Worm (Caenorhabditis elegans) whole organism, L4 larva: ENCODE data around the gene nfu-1.
A peak's percentile ranks its signal among the peaks of the same experiment; 100 is the strongest.

ENCODE experiments used
- F10B5.3 ChIP-seq: sonication (generic microtip); optimal IDR thresholded peaks from 2 replicates; lab custom pipeline; 2016; ENCODE audit warnings: mild to moderate bottlenecking, missing genetic modification characterization, missing compliant biosample characterization
- F26F4.8 ChIP-seq: fragments of 200-800 bp; sonication (Bioruptor generic); conservative IDR thresholded peaks from 2 replicates; pipeline ENCODE4 v1.3.6; 2022; ENCODE audit warnings: missing genetic modification characterization, missing compliant biosample characterization
- F49E8.2 ChIP-seq: sonication (generic microtip); optimal IDR thresholded peaks from 2 replicates; lab custom pipeline; 2016; ENCODE audit warnings: missing compliant biosample characterization, mild to moderate bottlenecking, missing genetic modification characterization, borderline replicate concordance
- T20F7.1 ChIP-seq: fragments of 200-800 bp; sonication (Bioruptor generic); optimal IDR thresholded peaks from 2 replicates; lab custom pipeline; 2018; ENCODE audit warnings: mild to moderate bottlenecking, missing genetic modification characterization, missing compliant biosample characterization
- T26A8.4 ChIP-seq: fragments of 200-800 bp; sonication (Bioruptor generic); IDR thresholded peaks from 2 replicates; pipeline ENCODE4 v1.3.6; 2022; ENCODE audit warnings: missing genetic modification characterization, missing compliant biosample characterization
- Y48G9A.11 ChIP-seq: fragments of 200-800 bp; sonication (Bioruptor generic); IDR thresholded peaks from 2 replicates; pipeline ENCODE4 v1.3.6; 2022; ENCODE audit warnings: missing genetic modification reagents, missing genetic modification characterization, missing compliant biosample characterization
- Y5F2A.4 ChIP-seq: fragments of 200-800 bp; sonication (Bioruptor generic); optimal IDR thresholded peaks from 2 replicates; lab custom pipeline; 2018; ENCODE audit warnings: mild to moderate bottlenecking, missing genetic modification characterization, missing compliant biosample characterization
- Y75B8A.6 ChIP-seq: fragments of 200-800 bp; sonication (Bioruptor generic); IDR thresholded peaks from 2 replicates; pipeline ENCODE4 v1.3.6; 2022; ENCODE audit warnings: missing genetic modification reagents, missing genetic modification characterization, missing compliant biosample characterization
- ama-1 ChIP-seq: fragments of 150-350 bp; optimal IDR thresholded peaks from 2 replicates; lab custom pipeline; 2014; ENCODE audit warnings: inconsistent platforms, mixed read lengths
- arid-1 ChIP-seq: fragments of 200-800 bp; sonication (Bioruptor generic); conservative IDR thresholded peaks from 2 replicates; pipeline ENCODE4 v1.3.6; 2022; ENCODE audit warnings: missing genetic modification reagents, missing genetic modification characterization, missing compliant biosample characterization
- ceh-32 ChIP-seq: sonication (generic microtip); optimal IDR thresholded peaks from 2 replicates; lab custom pipeline; 2016; ENCODE audit warnings: mild to moderate bottlenecking, missing genetic modification characterization, missing compliant biosample characterization; ENCODE audit not compliant: poor library complexity
- cey-2 ChIP-seq: sonication (generic microtip); optimal IDR thresholded peaks from 3 replicates; lab custom pipeline; 2017; ENCODE audit warnings: missing genetic modification characterization, mild to moderate bottlenecking, missing compliant biosample characterization, antibody characterized with exemption, borderline replicate concordance; ENCODE audit not compliant: insufficient read depth
- daf-12 ChIP-seq: fragments of 150-350 bp; optimal IDR thresholded peaks from 2 replicates; lab custom pipeline; 2014; ENCODE audit warnings: missing biosample characterization, missing genetic modification reagents, missing genetic modification characterization
- daf-16 ChIP-seq, 3 experiments: sonication (generic microtip); optimal IDR thresholded peaks; 2 replicates each; lab custom pipeline; 2016 to 2017; ENCODE audit warnings: missing genetic modification characterization in 3 of 3, missing genetic modification reagents in 3 of 3, mild to moderate bottlenecking in 2 of 3, missing compliant biosample characterization in 2 of 3, missing biosample characterization in 1 of 3, moderate library complexity in 1 of 3
- daf-19 ChIP-seq: fragments of 200-800 bp; sonication (Bioruptor generic); conservative IDR thresholded peaks from 2 replicates; pipeline ENCODE4 v1.3.6; 2022; ENCODE audit warnings: missing genetic modification characterization, missing compliant biosample characterization
- dmd-6 ChIP-seq: fragments of 200-800 bp; sonication (Bioruptor generic); IDR thresholded peaks from 2 replicates; pipeline ENCODE4 v1.3.6; 2022; ENCODE audit warnings: missing genetic modification reagents, missing genetic modification characterization, missing compliant biosample characterization
- dpl-1 ChIP-seq: fragments of 150-350 bp; optimal IDR thresholded peaks from 2 replicates; lab custom pipeline; 2014; ENCODE audit warnings: missing biosample characterization, missing genetic modification reagents, missing genetic modification characterization
- dve-1 ChIP-seq: sonication (generic microtip); optimal IDR thresholded peaks from 2 replicates; lab custom pipeline; 2017; ENCODE audit warnings: antibody characterized with exemption, mild to moderate bottlenecking, missing genetic modification characterization, missing compliant biosample characterization; ENCODE audit not compliant: insufficient read depth
- egl-43 ChIP-seq: fragments of 200-800 bp; sonication (Bioruptor generic); IDR thresholded peaks from 2 replicates; pipeline ENCODE4 v1.3.6; 2022; ENCODE audit warnings: missing genetic modification reagents, missing genetic modification characterization, missing compliant biosample characterization
- fkh-10 ChIP-seq: fragments of 150-350 bp; optimal IDR thresholded peaks from 2 replicates; lab custom pipeline; 2014; ENCODE audit warnings: missing biosample characterization, missing genetic modification reagents, missing genetic modification characterization
- hlh-11 ChIP-seq: fragments of 200-800 bp; sonication (Bioruptor generic); optimal IDR thresholded peaks from 2 replicates; lab custom pipeline; 2018; ENCODE audit warnings: mild to moderate bottlenecking, missing genetic modification characterization, missing compliant biosample characterization
- hlh-30 ChIP-seq: sonication (generic microtip); optimal IDR thresholded peaks from 2 replicates; lab custom pipeline; 2017; ENCODE audit warnings: antibody characterized with exemption, mild to moderate bottlenecking, missing genetic modification characterization, missing compliant biosample characterization; ENCODE audit not compliant: insufficient read depth
- hmg-1.1 ChIP-seq: fragments of 200-800 bp; sonication (Bioruptor generic); IDR thresholded peaks from 2 replicates; pipeline ENCODE4 v1.3.6; 2022; ENCODE audit warnings: missing genetic modification reagents, missing genetic modification characterization, missing compliant biosample characterization
- jun-1 ChIP-seq: fragments of 150-350 bp; optimal IDR thresholded peaks from 2 replicates; lab custom pipeline; 2014; ENCODE audit warnings: missing biosample characterization, missing genetic modification reagents, missing genetic modification characterization
- lin-1 ChIP-seq: fragments of 200-800 bp; sonication (Bioruptor generic); IDR thresholded peaks from 2 replicates; pipeline ENCODE4 v1.3.6; 2022; ENCODE audit warnings: missing genetic modification reagents, missing genetic modification characterization, missing compliant biosample characterization
- lin-38 ChIP-seq: fragments of 200-800 bp; sonication (Bioruptor generic); IDR thresholded peaks from 2 replicates; pipeline ENCODE4 v1.3.6; 2022; ENCODE audit warnings: missing genetic modification reagents, missing genetic modification characterization, missing compliant biosample characterization
- lin-39 ChIP-seq: fragments of 150-350 bp; optimal IDR thresholded peaks from 2 replicates; lab custom pipeline; 2014; ENCODE audit warnings: missing biosample characterization, missing genetic modification reagents, missing genetic modification characterization
- lir-3 ChIP-seq: sonication (generic microtip); optimal IDR thresholded peaks from 2 replicates; lab custom pipeline; 2016; ENCODE audit warnings: mild to moderate bottlenecking, missing genetic modification characterization, missing compliant biosample characterization
- lsy-2 ChIP-seq, 2 experiments: fragments of 150-350 bp in 1 of 2; sonication (generic microtip) in 1 of 2; optimal IDR thresholded peaks; 2 replicates each; lab custom pipeline; 2014 to 2017; ENCODE audit warnings: missing biosample characterization in 2 of 2, missing genetic modification characterization in 2 of 2
- madf-9 ChIP-seq: fragments of 200-800 bp; sonication (Bioruptor generic); conservative IDR thresholded peaks from 2 replicates; pipeline ENCODE4 v1.3.6; 2022; ENCODE audit warnings: missing genetic modification reagents, missing genetic modification characterization, missing compliant biosample characterization
- mep-1 ChIP-seq: fragments of 150-350 bp; sonication (generic microtip); optimal IDR thresholded peaks from 3 replicates; lab custom pipeline; 2014; ENCODE audit warnings: missing biosample characterization, missing genetic modification characterization
- mes-2 ChIP-seq: sonication (generic microtip); optimal IDR thresholded peaks from 2 replicates; lab custom pipeline; 2016; ENCODE audit warnings: missing genotype, mild to moderate bottlenecking, missing genetic modification characterization, missing compliant biosample characterization; ENCODE audit not compliant: poor library complexity, severe bottlenecking
- mxl-3 ChIP-seq: fragments of 200-800 bp; sonication (Bioruptor generic); optimal IDR thresholded peaks from 2 replicates; lab custom pipeline; 2018; ENCODE audit warnings: mild to moderate bottlenecking, missing genetic modification characterization, missing compliant biosample characterization
- nhr-102 ChIP-seq: sonication (generic microtip); optimal IDR thresholded peaks from 2 replicates; lab custom pipeline; 2016; ENCODE audit warnings: mild to moderate bottlenecking, missing genetic modification characterization, moderate library complexity, missing compliant biosample characterization
- nhr-237 ChIP-seq: sonication (generic microtip); optimal IDR thresholded peaks from 2 replicates; lab custom pipeline; 2017; ENCODE audit warnings: missing biosample characterization, missing genetic modification characterization
- nhr-41 ChIP-seq: fragments of 200-800 bp; sonication (Bioruptor generic); IDR thresholded peaks from 2 replicates; pipeline ENCODE4 v1.3.6; 2022; ENCODE audit warnings: missing genetic modification reagents, missing genetic modification characterization, missing compliant biosample characterization
- nhr-77 ChIP-seq: fragments of 150-350 bp; optimal IDR thresholded peaks from 2 replicates; lab custom pipeline; 2014; ENCODE audit warnings: missing biosample characterization, missing genetic modification characterization
- rbr-2 ChIP-seq: sonication (generic microtip); optimal IDR thresholded peaks from 2 replicates; lab custom pipeline; 2016; ENCODE audit warnings: missing genotype, missing genetic modification characterization, missing compliant biosample characterization
- sdz-12 ChIP-seq: fragments of 200-800 bp; sonication (Bioruptor generic); optimal IDR thresholded peaks from 2 replicates; lab custom pipeline; 2018; ENCODE audit warnings: mild to moderate bottlenecking, missing genetic modification characterization, missing compliant biosample characterization
- skn-1 ChIP-seq: fragments of 150-350 bp; optimal IDR thresholded peaks from 2 replicates; lab custom pipeline; 2014; ENCODE audit warnings: missing biosample characterization, missing genetic modification characterization
- spr-3 ChIP-seq: fragments of 200-800 bp; sonication (Bioruptor generic); optimal IDR thresholded peaks from 2 replicates; lab custom pipeline; 2018; ENCODE audit warnings: mild to moderate bottlenecking, missing genetic modification characterization, missing compliant biosample characterization
- tag-97 ChIP-seq: fragments of 200-800 bp; sonication (Bioruptor generic); IDR thresholded peaks from 2 replicates; pipeline ENCODE4 v1.3.6; 2022; ENCODE audit warnings: missing genetic modification characterization, missing compliant biosample characterization
- unc-130 ChIP-seq: sonication (generic microtip); optimal IDR thresholded peaks from 2 replicates; lab custom pipeline; 2016; ENCODE audit warnings: missing genetic modification reagents, missing genetic modification characterization, missing compliant biosample characterization
- zip-11 ChIP-seq: fragments of 200-800 bp; sonication (Bioruptor generic); IDR thresholded peaks from 2 replicates; pipeline ENCODE4 v1.3.6; 2022; ENCODE audit warnings: missing genetic modification characterization, missing compliant biosample characterization
- ztf-7 ChIP-seq: fragments of 150-350 bp; optimal IDR thresholded peaks from 2 replicates; lab custom pipeline; 2014; ENCODE audit warnings: missing biosample characterization, missing genetic modification characterization

nfu-1 gene

DNA sequence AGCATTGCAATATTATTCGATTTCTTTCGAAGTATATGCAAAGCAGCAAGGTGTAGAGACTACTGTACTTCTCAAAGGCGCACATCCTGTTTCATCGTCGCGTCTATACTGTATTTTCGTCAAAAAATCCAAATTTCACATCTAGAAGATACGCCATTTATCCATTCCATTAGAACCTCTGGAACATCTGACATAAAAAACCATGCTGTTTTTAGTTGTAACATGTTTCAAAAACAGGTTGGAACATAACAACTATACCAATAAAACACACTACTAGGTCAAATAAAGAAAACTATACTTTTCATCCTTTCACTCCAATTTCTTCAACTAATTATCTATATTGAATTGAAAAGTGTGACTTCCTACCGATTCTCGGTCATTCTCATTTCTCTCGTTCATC lies 26.9 kb upstream of the nfu-1 start, which contains the start of gene ugt-59:
Gene ugt-59 (plus strand): TSS at position 301 of the 400 bp plus-strand sequence.
- no peak for TF ChIP-seq cey-2 (tag; lab: Kevin White, UChicago)
- TF ChIP-seq arid-1 = no peak
- TF ChIP-seq tag-97 = no peak
- no peak for TF ChIP-seq skn-1 (tag; lab: Kevin White, UChicago)
- no peak for TF ChIP-seq fkh-10 (GFP tag; lab: Kevin White, UChicago)
- TF ChIP-seq F26F4.8 (GFP tag; lab: Robert Waterston, UW) = no peak
- TF ChIP-seq daf-19 (GFP tag; lab: Robert Waterston, UW) = no peak
- no peak for TF ChIP-seq madf-9
- TF ChIP-seq lin-39 = no peak
- TF ChIP-seq spr-3 (GFP tag; lab: Kevin White, UChicago) = no peak
- no peak for TF ChIP-seq daf-12 (tag; lab: Kevin White, UChicago)

ce11 chrIV:10366018-10366417 lies 21.2 kb upstream of the nfu-1 start, which contains the start of gene sir-2.1:
sir-2.1 (minus strand) TSS chrIV:10366229.
- TF ChIP-seq unc-130 (GFP tag; lab: Kevin White, UChicago) (peak; percentile 30), dpl-1 (peak; percentile 52), T26A8.4 (peak; percentile 26; the same call in 1 of the 2 replicates), nhr-102 (tag; lab: Kevin White, UChicago) (peak; percentile 23), dve-1 (peak; percentile 58), hmg-1.1 (GFP tag; lab: Robert Waterston, UW) (peak; percentile 57; the same call in 1 of the 2 replicates), lsy-2 (tag; optimal IDR thresholded peaks at IDR 0.05; lab: Kevin White, UChicago) (peak in 1 of 2 experiments; percentile 69), mes-2 (peak; percentile 71), T20F7.1 (GFP tag; lab: Kevin White, UChicago) (peak; percentile 65), rbr-2 (tag; lab: Kevin White, UChicago) (peak; percentile 58), egl-43 (GFP tag; lab: Robert Waterston, UW) (no peak), F10B5.3 (tag; lab: Kevin White, UChicago) (peak; percentile 57), lin-38 (GFP tag; lab: Robert Waterston, UW) (peak; percentile 53), jun-1 (peak; percentile 21), Y48G9A.11 (GFP tag; lab: Robert Waterston, UW) (no peak), nhr-77 (tag; lab: Kevin White, UChicago) (no peak), ama-1 (lab: Kevin White, UChicago) (peak; percentile 29), mep-1 (tag; lab: Kevin White, UChicago) (peak; percentile 50), F26F4.8 (GFP tag; lab: Robert Waterston, UW) (no peak), mxl-3 (GFP tag; lab: Kevin White, UChicago) (no peak), daf-16 (GFP tag; optimal IDR thresholded peaks at IDR 0.05; lab: Kevin White, UChicago) (no peak), daf-16 (tag; optimal IDR thresholded peaks at IDR 0.05; lab: Kevin White, UChicago) (peak; percentile 21), hlh-30 (tag; lab: Kevin White, UChicago) (peak; percentile 54), spr-3 (GFP tag; lab: Kevin White, UChicago) (peak; percentile 5)

DNA sequence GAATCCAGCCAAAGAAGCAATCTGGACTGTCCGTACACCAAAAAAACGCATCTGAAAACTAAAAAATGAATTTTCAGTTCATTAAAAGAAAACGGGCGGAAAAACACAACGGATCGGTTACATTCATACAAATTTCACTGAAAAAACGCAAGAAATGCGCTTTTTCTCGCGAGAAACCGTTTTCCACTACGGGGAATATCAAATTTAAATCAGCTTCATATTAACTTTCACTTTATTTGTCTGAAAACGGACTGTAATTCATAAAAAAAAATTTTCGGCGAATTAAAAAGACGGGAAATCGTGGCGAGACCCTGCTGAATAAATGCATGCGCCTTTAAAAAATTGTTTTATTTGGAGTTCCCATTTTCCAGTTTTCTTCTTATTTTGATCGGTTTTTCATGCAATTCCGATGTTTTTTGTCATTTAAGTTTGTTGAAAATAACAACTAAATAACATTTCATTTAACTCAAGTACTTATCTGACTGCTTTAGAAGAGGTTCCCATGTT lies 19.4 kb upstream of the nfu-1 start, which contains the start of gene pges-2:
Gene pges-2 (minus strand): TSS at position 51 of the 507 bp plus-strand sequence.
- TF ChIP-seq ztf-7 (tag; lab: Kevin White, UChicago) (no peak), mes-2 (peak; percentile 22), dpl-1 (peak; percentile 47), T26A8.4 (no peak), nhr-237 (tag; lab: Kevin White, UChicago) (no peak), dmd-6 (GFP tag; lab: Robert Waterston, UW) (no peak), hlh-30 (tag; lab: Kevin White, UChicago) (no peak), sdz-12 (no peak), Y5F2A.4 (GFP tag; lab: Kevin White, UChicago) (no peak), hlh-11 (tag; lab: Kevin White, UChicago) (no peak), lir-3 (tag; lab: Kevin White, UChicago) (no peak), nhr-41 (GFP tag; lab: Robert Waterston, UW) (no peak), lin-1 (GFP tag; lab: Robert Waterston, UW) (no peak), dve-1 (peak; percentile 19), lsy-2 (tag; optimal IDR thresholded peaks at IDR 0.05; lab: Kevin White, UChicago) (peak in 1 of 2 experiments; percentile 58), zip-11 (no peak), F49E8.2 (no peak), Y75B8A.6 (GFP tag; lab: Robert Waterston, UW) (no peak), ceh-32 (tag; lab: Kevin White, UChicago) (no peak), F10B5.3 (tag; lab: Kevin White, UChicago) (no peak)
